Fruit fly (Drosophila melanogaster) Kc167 (cell line): Measurements from ENCODE around the gene CG43401.

Source experiments
- Myc ChIP-seq: fragments of >200 bp; optimal IDR thresholded peaks from 2 replicates; lab custom pipeline; 2017; ENCODE audit warnings: missing external identifiers
- Sin3A ChIP-seq: fragments of >200 bp; optimal IDR thresholded peaks from 2 replicates; lab custom pipeline; 2018; ENCODE audit warnings: missing external identifiers
- h ChIP-seq: fragments of >200 bp; optimal IDR thresholded peaks from 3 replicates; lab custom pipeline; 2018; ENCODE audit warnings: missing external identifiers
- insv ChIP-seq: fragments of >200 bp; optimal IDR thresholded peaks from 3 replicates; lab custom pipeline; 2018; ENCODE audit warnings: missing external identifiers
- psq ChIP-seq: fragments of >200 bp; optimal IDR thresholded peaks from 2 replicates; lab custom pipeline; 2017; ENCODE audit warnings: missing external identifiers
- ttk ChIP-seq: sonication (Bioruptor generic); optimal IDR thresholded peaks from 2 replicates; lab custom pipeline; 2017; ENCODE audit warnings: missing external identifiers

CG43401 gene

dm6 chr2L:1478488-1478887, 50.2 kb downstream of the CG43401 start:
- TF ChIP-seq Myc (lab: Kevin White, UChicago) (no peak), Sin3A (lab: Kevin White, UChicago) (no peak), ttk (lab: Kevin White, UChicago) (no peak), h (lab: Kevin White, UChicago) (no peak), insv (lab: Kevin White, UChicago) (no peak), psq (lab: Kevin White, UChicago) (no peak)
